Fruit fly (Drosophila melanogaster) whole organism, embryonic: Measurements from ENCODE around the gene Ankle2.

Source experiments
- Bgb ChIP-seq: fragments of 200-800 bp; sonication (Bioruptor generic); IDR thresholded peaks from 2 replicates; pipeline ENCODE4 v1.3.6; 2022; ENCODE audit warnings: missing biosample characterization, missing genetic modification characterization; ENCODE audit not compliant: partially characterized antibody
- CG11398 ChIP-seq: fragments of 200-800 bp; sonication (Bioruptor generic); optimal IDR thresholded peaks from 2 replicates; lab custom pipeline; 2016; ENCODE audit warnings: missing biosample characterization, missing genetic modification characterization
- CG12769 ChIP-seq: fragments of 200-800 bp; sonication (Bioruptor generic); optimal IDR thresholded peaks from 2 replicates; lab custom pipeline; 2019; ENCODE audit warnings: missing biosample characterization, mild to moderate bottlenecking, missing genetic modification characterization, moderate library complexity
- CG14710 ChIP-seq: fragments of 200-800 bp; sonication (Bioruptor generic); optimal IDR thresholded peaks from 3 replicates; lab custom pipeline; 2019; ENCODE audit warnings: missing biosample characterization, mild to moderate bottlenecking, missing genetic modification characterization, moderate library complexity
- CG14860 ChIP-seq: fragments of 200-800 bp; sonication (Bioruptor generic); IDR thresholded peaks from 3 replicates; pipeline ENCODE4 v1.3.6; 2022; ENCODE audit warnings: missing biosample characterization, missing genetic modification characterization; ENCODE audit not compliant: partially characterized antibody
- CG16813 ChIP-seq: fragments of 200-800 bp; sonication (Bioruptor generic); IDR thresholded peaks from 3 replicates; pipeline ENCODE4 v1.3.6; 2022; ENCODE audit warnings: missing biosample characterization, missing genetic modification characterization; ENCODE audit not compliant: partially characterized antibody
- CG17568 ChIP-seq: fragments of 200-800 bp; sonication (Bioruptor generic); optimal IDR thresholded peaks from 2 replicates; lab custom pipeline; 2018; ENCODE audit warnings: missing biosample characterization, mild to moderate bottlenecking, missing genetic modification characterization, moderate library complexity
- CG2129 ChIP-seq: fragments of 200-800 bp; sonication (Bioruptor generic); IDR thresholded peaks from 2 replicates; pipeline ENCODE4 v1.3.6; 2022; ENCODE audit warnings: missing biosample characterization, missing genetic modification characterization; ENCODE audit not compliant: partially characterized antibody
- CG30431 ChIP-seq: fragments of 200-800 bp; sonication (Bioruptor generic); optimal IDR thresholded peaks from 2 replicates; lab custom pipeline; 2017; ENCODE audit warnings: missing biosample characterization, missing genetic modification characterization
- CG31365 ChIP-seq: fragments of 200-800 bp; sonication (Bioruptor generic); optimal IDR thresholded peaks from 2 replicates; lab custom pipeline; 2018; ENCODE audit warnings: missing biosample characterization, mild to moderate bottlenecking, missing genetic modification characterization
- CG32772 ChIP-seq: fragments of 200-800 bp; sonication (Bioruptor generic); IDR thresholded peaks from 2 replicates; pipeline ENCODE4 v1.3.6; 2022; ENCODE audit warnings: missing biosample characterization, missing genetic modification characterization
- CG33557 ChIP-seq: fragments of 200-800 bp; sonication (Bioruptor generic); optimal IDR thresholded peaks from 2 replicates; lab custom pipeline; 2019; ENCODE audit warnings: missing biosample characterization, mild to moderate bottlenecking, missing genetic modification characterization, moderate library complexity
- CG42726 ChIP-seq: fragments of 200-800 bp; sonication (Bioruptor generic); IDR thresholded peaks from 2 replicates; pipeline ENCODE4 v1.3.6; 2022; ENCODE audit warnings: missing biosample characterization, missing genetic modification characterization; ENCODE audit not compliant: partially characterized antibody
- CG4360 ChIP-seq: fragments of 200-800 bp; sonication (Bioruptor generic); IDR thresholded peaks from 2 replicates; pipeline ENCODE4 v1.3.6; 2022; ENCODE audit warnings: missing biosample characterization, missing genetic modification characterization
- CG4404 ChIP-seq: fragments of 200-800 bp; sonication (Bioruptor generic); IDR thresholded peaks from 2 replicates; pipeline ENCODE4 v1.3.6; 2022; ENCODE audit warnings: missing biosample characterization, missing genetic modification characterization
- CG4730 ChIP-seq: fragments of 200-800 bp; sonication (Bioruptor generic); IDR thresholded peaks from 2 replicates; pipeline ENCODE4 v1.3.6; 2022; ENCODE audit warnings: missing biosample characterization, missing genetic modification characterization
- CG5180 ChIP-seq: fragments of 200-800 bp; sonication (Bioruptor generic); optimal IDR thresholded peaks from 3 replicates; lab custom pipeline; 2017; ENCODE audit warnings: missing biosample characterization, missing genetic modification characterization, mild to moderate bottlenecking, moderate library complexity, missing genetic modification reagents
- CG6654 ChIP-seq: fragments of 200-800 bp; sonication (Bioruptor generic); optimal IDR thresholded peaks from 2 replicates; lab custom pipeline; 2017; ENCODE audit warnings: missing biosample characterization, mild to moderate bottlenecking, missing genetic modification characterization
- CG9797 ChIP-seq: fragments of 200-800 bp; sonication (Bioruptor generic); optimal IDR thresholded peaks from 3 replicates; lab custom pipeline; 2018; ENCODE audit warnings: missing biosample characterization, mild to moderate bottlenecking, missing genetic modification characterization
- CTCF ChIP-seq: fragments of 200-800 bp; sonication (Bioruptor generic); optimal IDR thresholded peaks from 2 replicates; lab custom pipeline; 2017; ENCODE audit warnings: missing biosample characterization, mild to moderate bottlenecking, missing genetic modification characterization, moderate library complexity
- Dip2 ChIP-seq: fragments of 200-800 bp; sonication (Bioruptor generic); IDR thresholded peaks from 2 replicates; pipeline ENCODE4 v1.3.6; 2022; ENCODE audit warnings: missing biosample characterization, missing genetic modification characterization
- Dll ChIP-seq: fragments of 200-800 bp; sonication (Bioruptor generic); IDR thresholded peaks from 4 replicates; pipeline ENCODE4 v1.3.6; 2022; ENCODE audit warnings: missing biosample characterization, missing genetic modification characterization; ENCODE audit not compliant: partially characterized antibody
- Fer2 ChIP-seq: fragments of 200-800 bp; sonication (Bioruptor generic); optimal IDR thresholded peaks from 2 replicates; lab custom pipeline; 2018; ENCODE audit warnings: missing biosample characterization, mild to moderate bottlenecking, missing genetic modification characterization, moderate library complexity
- Lhr ChIP-seq: fragments of 200-800 bp; sonication (Bioruptor generic); optimal IDR thresholded peaks from 3 replicates; lab custom pipeline; 2017; ENCODE audit warnings: mild to moderate bottlenecking, missing biosample characterization, missing genetic modification reagents, missing genetic modification characterization
- MESR4 ChIP-seq: fragments of 200-800 bp; sonication (Bioruptor generic); optimal IDR thresholded peaks from 2 replicates; lab custom pipeline; 2018; ENCODE audit warnings: missing biosample characterization, mild to moderate bottlenecking, missing genetic modification characterization, moderate library complexity
- Mrtf ChIP-seq: fragments of 200-800 bp; sonication (Bioruptor generic); IDR thresholded peaks from 3 replicates; pipeline ENCODE4 v1.3.6; 2022; ENCODE audit warnings: missing biosample characterization, missing genetic modification characterization
- Myb ChIP-seq: fragments of 200-800 bp; sonication (Bioruptor generic); optimal IDR thresholded peaks from 2 replicates; lab custom pipeline; 2016; ENCODE audit warnings: missing biosample characterization, missing genetic modification characterization
- Opbp ChIP-seq: fragments of 200-800 bp; sonication (Bioruptor generic); IDR thresholded peaks from 3 replicates; pipeline ENCODE4 v1.3.6; 2022; ENCODE audit warnings: missing biosample characterization, missing genetic modification characterization; ENCODE audit not compliant: partially characterized antibody
- Scr ChIP-seq: fragments of 200-800 bp; sonication (Bioruptor generic); IDR thresholded peaks from 2 replicates; pipeline ENCODE4 v1.3.6; 2022; ENCODE audit warnings: missing biosample characterization, missing genetic modification characterization; ENCODE audit not compliant: partially characterized antibody
- Vsx1 ChIP-seq: fragments of 200-800 bp; sonication (Bioruptor generic); optimal IDR thresholded peaks from 2 replicates; lab custom pipeline; 2017; ENCODE audit warnings: missing biosample characterization, mild to moderate bottlenecking, missing genetic modification characterization, missing genetic modification reagents
- amos ChIP-seq: fragments of 200-800 bp; sonication (Bioruptor generic); IDR thresholded peaks from 2 replicates; pipeline ENCODE4 v1.3.6; 2022; ENCODE audit warnings: missing biosample characterization, missing genetic modification characterization; ENCODE audit not compliant: partially characterized antibody
- ato ChIP-seq: fragments of 200-800 bp; sonication (Bioruptor generic); IDR thresholded peaks from 2 replicates; pipeline ENCODE4 v1.3.6; 2022; ENCODE audit warnings: missing biosample characterization, missing genetic modification characterization; ENCODE audit not compliant: partially characterized antibody
- cg ChIP-seq: fragments of 200-800 bp; sonication (Bioruptor generic); optimal IDR thresholded peaks from 3 replicates; lab custom pipeline; 2019; ENCODE audit warnings: missing biosample characterization, mild to moderate bottlenecking, missing genetic modification characterization, moderate library complexity
- gfzf ChIP-seq: fragments of 200-800 bp; sonication (Bioruptor generic); optimal IDR thresholded peaks from 2 replicates; lab custom pipeline; 2016; ENCODE audit warnings: missing biosample characterization, mild to moderate bottlenecking, missing genetic modification characterization, moderate library complexity
- hb ChIP-seq: fragments of 200-800 bp; sonication (Bioruptor generic); IDR thresholded peaks from 3 replicates; pipeline ENCODE4 v1.3.6; 2022; ENCODE audit warnings: missing biosample characterization, missing genetic modification characterization; ENCODE audit not compliant: partially characterized antibody
- inv ChIP-seq: fragments of 200-800 bp; sonication (Bioruptor generic); IDR thresholded peaks from 2 replicates; pipeline ENCODE4 v1.3.6; 2022; ENCODE audit warnings: missing biosample characterization, missing genetic modification characterization; ENCODE audit not compliant: partially characterized antibody
- knrl ChIP-seq: fragments of 200-800 bp; sonication (Bioruptor generic); IDR thresholded peaks from 3 replicates; pipeline ENCODE4 v1.3.6; 2022; ENCODE audit warnings: missing biosample characterization, missing genetic modification characterization; ENCODE audit not compliant: partially characterized antibody
- nerfin-2 ChIP-seq: fragments of 200-800 bp; sonication (Bioruptor generic); IDR thresholded peaks from 2 replicates; pipeline ENCODE4 v1.3.6; 2022; ENCODE audit warnings: missing biosample characterization, missing genetic modification characterization; ENCODE audit not compliant: partially characterized antibody
- nom ChIP-seq: fragments of 200-800 bp; sonication (Bioruptor generic); optimal IDR thresholded peaks from 2 replicates; lab custom pipeline; 2017; ENCODE audit warnings: missing biosample characterization, missing genetic modification characterization, mild to moderate bottlenecking, moderate library complexity, missing genetic modification reagents
- p53 ChIP-seq: fragments of 200-800 bp; sonication (Bioruptor generic); optimal IDR thresholded peaks from 2 replicates; lab custom pipeline; 2016; ENCODE audit warnings: missing biosample characterization, missing genetic modification characterization
- ro ChIP-seq: fragments of 200-800 bp; sonication (Bioruptor generic); IDR thresholded peaks from 2 replicates; pipeline ENCODE4 v1.3.6; 2022; ENCODE audit warnings: missing biosample characterization, missing genetic modification characterization
- sna ChIP-seq: fragments of 200-800 bp; sonication (Bioruptor generic); IDR thresholded peaks from 2 replicates; pipeline ENCODE4 v1.3.6; 2022; ENCODE audit warnings: missing biosample characterization, missing genetic modification characterization; ENCODE audit not compliant: partially characterized antibody
- sob ChIP-seq: fragments of 200-800 bp; sonication (Bioruptor generic); IDR thresholded peaks from 2 replicates; pipeline ENCODE4 v1.3.6; 2022; ENCODE audit warnings: missing biosample characterization, missing genetic modification characterization
- stwl ChIP-seq: fragments of 200-800 bp; sonication (Bioruptor generic); optimal IDR thresholded peaks from 3 replicates; lab custom pipeline; 2018; ENCODE audit warnings: missing biosample characterization, mild to moderate bottlenecking, missing genetic modification characterization, moderate library complexity
- unc-4 ChIP-seq: fragments of 200-800 bp; sonication (Bioruptor generic); IDR thresholded peaks from 2 replicates; pipeline ENCODE4 v1.3.6; 2022; ENCODE audit warnings: missing biosample characterization, missing genetic modification characterization; ENCODE audit not compliant: partially characterized antibody

Ankle2 gene

DNA sequence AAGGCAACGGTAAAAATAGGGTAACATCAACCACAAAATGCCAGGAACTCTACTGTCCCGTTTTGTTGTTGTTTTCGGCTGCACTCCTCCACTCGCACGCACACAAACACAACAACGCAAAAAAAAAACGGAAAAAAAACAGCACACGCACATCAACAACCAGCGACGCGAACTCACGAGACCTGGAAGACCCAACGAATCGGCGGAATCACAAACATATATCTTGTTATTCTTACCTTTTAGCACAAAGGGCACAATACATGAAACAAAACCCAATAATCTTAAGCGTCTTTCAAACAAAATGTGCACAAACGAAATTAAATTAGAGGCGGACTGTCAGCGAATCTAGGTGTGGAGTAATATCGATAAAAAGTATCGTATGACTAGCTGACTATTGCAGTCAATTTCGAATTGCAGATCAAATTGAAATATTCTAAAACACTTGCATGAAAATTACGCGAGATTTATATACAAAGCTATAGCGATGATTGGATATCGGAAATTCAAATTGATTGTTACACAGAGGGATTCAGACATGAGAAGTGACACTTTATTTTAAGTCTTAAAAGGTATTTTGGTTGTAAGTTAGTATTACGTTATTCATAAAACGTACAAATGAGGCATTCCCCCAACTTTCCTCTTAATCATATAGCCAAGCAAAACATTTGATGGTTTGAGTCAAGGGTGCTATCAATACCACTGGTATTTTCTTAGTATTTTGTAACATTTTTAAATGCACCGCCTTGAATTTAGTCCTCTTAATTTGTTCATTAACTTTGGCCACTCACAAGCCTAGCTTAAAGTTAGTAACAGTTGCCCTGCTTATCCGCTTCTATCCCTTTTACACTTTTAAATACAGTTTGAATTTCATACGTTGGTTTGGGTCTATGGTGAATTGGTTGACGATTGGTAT is at the start of gene Ankle2:
TSS of gene Ankle2 (minus strand) at position 361 of the 913 bp plus-strand sequence.
- TF ChIP-seq CTCF (GFP tag; lab: Kevin White, UChicago): peak; percentile 23
- TF ChIP-seq Bgb (GFP tag; lab: Robert Waterston, UW): peak; percentile 65
- TF ChIP-seq stwl (tag; lab: Kevin White, UChicago): peak; percentile 0
- no peak for TF ChIP-seq Mrtf (GFP tag; lab: Robert Waterston, UW)
- TF ChIP-seq Myb: peak; percentile 67
- TF ChIP-seq unc-4 (GFP tag; lab: Robert Waterston, UW): peak; percentile 63; the same call in 1 of the 2 replicates
- TF ChIP-seq ato: 0 out of 2 replicates have a peak, but pooled peaks have one; percentile 33
- peak; percentile 23; the same call in 1 of the 3 replicates for TF ChIP-seq CG14860 (GFP tag; lab: Robert Waterston, UW)
- TF ChIP-seq CG11398 (GFP tag; lab: Kevin White, UChicago): no peak
- TF ChIP-seq inv (GFP tag; lab: Robert Waterston, UW): peak; percentile 53
- no peak for TF ChIP-seq CG4730 (GFP tag; lab: Robert Waterston, UW)
- TF ChIP-seq CG2129 (GFP tag; lab: Robert Waterston, UW): peak; percentile 25; the same call in 1 of the 2 replicates
- no peak for TF ChIP-seq CG5180 (GFP tag; lab: Kevin White, UChicago)
- TF ChIP-seq nom (GFP tag; lab: Kevin White, UChicago): peak; percentile 31
- TF ChIP-seq amos (GFP tag; lab: Robert Waterston, UW): peak; percentile 73
- TF ChIP-seq CG42726 (GFP tag; lab: Robert Waterston, UW): peak; percentile 43; the same call in 1 of the 2 replicates
- peak; percentile 54 for TF ChIP-seq Lhr (GFP tag; lab: Kevin White, UChicago)
- TF ChIP-seq CG6654 (GFP tag; lab: Kevin White, UChicago): peak; percentile 42
- no peak for TF ChIP-seq CG17568 (GFP tag; lab: Kevin White, UChicago)
- peak; percentile 61 for TF ChIP-seq MESR4
- TF ChIP-seq Opbp: peak; percentile 71
- TF ChIP-seq gfzf (GFP tag; lab: Kevin White, UChicago): peak; percentile 90
- 0 out of 2 replicates have a peak, but pooled peaks have one; percentile 24 for TF ChIP-seq sna (GFP tag; lab: Robert Waterston, UW)
- TF ChIP-seq CG9797 (GFP tag; lab: Kevin White, UChicago): peak; percentile 54
- peak; percentile 49 for TF ChIP-seq CG32772 (GFP tag; lab: Robert Waterston, UW)
- TF ChIP-seq Vsx1: no peak
- TF ChIP-seq p53 (GFP tag; lab: Kevin White, UChicago): no peak
- TF ChIP-seq ro (GFP tag; lab: Robert Waterston, UW): no peak
- TF ChIP-seq CG14710 (tag; lab: Kevin White, UChicago): peak; percentile 52
- no peak for TF ChIP-seq CG30431
- TF ChIP-seq CG33557 (GFP tag; lab: Kevin White, UChicago): no peak
- peak; percentile 49; the same call in 1 of the 3 replicates for TF ChIP-seq hb (GFP tag; lab: Robert Waterston, UW)
- peak; percentile 68; the same call in 2 of the 3 replicates for TF ChIP-seq knrl (GFP tag; lab: Robert Waterston, UW)
- no peak for TF ChIP-seq CG31365 (tag; lab: Kevin White, UChicago)
- TF ChIP-seq Fer2 (tag; lab: Kevin White, UChicago): no peak
- TF ChIP-seq Scr (GFP tag; lab: Robert Waterston, UW): peak; percentile 74
- TF ChIP-seq CG4360: peak; percentile 68
- peak; percentile 66 for TF ChIP-seq CG16813
- TF ChIP-seq Dll: peak; percentile 77
- no peak for TF ChIP-seq CG12769 (tag; lab: Kevin White, UChicago)
- TF ChIP-seq sob (GFP tag; lab: Robert Waterston, UW): 0 out of 2 replicates have a peak, but pooled peaks have one; percentile 12
- TF ChIP-seq cg: peak; percentile 62
- TF ChIP-seq nerfin-2 (GFP tag; lab: Robert Waterston, UW): no peak
- TF ChIP-seq Dip2 (GFP tag; lab: Robert Waterston, UW): no peak
- TF ChIP-seq CG4404 (GFP tag; lab: Robert Waterston, UW): no peak
